Worm (Caenorhabditis elegans) whole organism, young adult: ENCODE data around the gene gex-5.

Experiments used
- F49E8.2 ChIP-seq: sonication (generic microtip); optimal IDR thresholded peaks from 3 replicates; lab custom pipeline; 2017; ENCODE audit warnings: missing genetic modification characterization, mild to moderate bottlenecking, missing compliant biosample characterization, antibody characterized with exemption, moderate library complexity; ENCODE audit not compliant: insufficient read depth
- Y56A3A.18 ChIP-seq: fragments of 200-800 bp; sonication (Bioruptor generic); IDR thresholded peaks from 2 replicates; pipeline ENCODE4 v1.3.6; 2022; ENCODE audit warnings: missing genetic modification reagents, missing genetic modification characterization, missing compliant biosample characterization
- aptf-3 ChIP-seq: fragments of 200-800 bp; sonication (Bioruptor generic); IDR thresholded peaks from 2 replicates; pipeline ENCODE4 v1.3.6; 2022; ENCODE audit warnings: missing genetic modification characterization, missing compliant biosample characterization
- bed-1 ChIP-seq: fragments of 200-800 bp; sonication (Bioruptor generic); IDR thresholded peaks from 2 replicates; pipeline ENCODE4 v1.3.6; 2022; ENCODE audit warnings: missing genetic modification reagents, missing genetic modification characterization, missing compliant biosample characterization
- ceh-100 ChIP-seq: fragments of 200-800 bp; sonication (Bioruptor generic); IDR thresholded peaks from 2 replicates; pipeline ENCODE4 v1.3.6; 2022; ENCODE audit warnings: missing genetic modification reagents, missing genetic modification characterization, missing compliant biosample characterization
- chd-7 ChIP-seq: sonication (generic microtip); optimal IDR thresholded peaks from 2 replicates; lab custom pipeline; 2016; ENCODE audit warnings: mild to moderate bottlenecking, missing genetic modification characterization, moderate library complexity, missing compliant biosample characterization
- him-1 ChIP-seq: sonication (generic microtip); optimal IDR thresholded peaks from 2 replicates; lab custom pipeline; 2016; ENCODE audit warnings: missing genotype, missing genetic modification reagents, missing genetic modification characterization, missing compliant biosample characterization
- hlh-26 ChIP-seq: fragments of 200-800 bp; sonication (Bioruptor generic); conservative IDR thresholded peaks from 2 replicates; pipeline ENCODE4 v1.3.6; 2022; ENCODE audit warnings: missing genetic modification reagents, missing genetic modification characterization, missing compliant biosample characterization
- let-607 ChIP-seq, 2 experiments: fragments of 200-800 bp in 1 of 2; sonication (Bioruptor generic) in 1 of 2; sonication (generic microtip) in 1 of 2; optimal IDR thresholded peaks; 2 replicates each; lab custom pipeline; 2016 to 2018; ENCODE audit warnings: mild to moderate bottlenecking in 2 of 2, missing compliant biosample characterization in 2 of 2, missing genetic modification characterization in 2 of 2, moderate library complexity in 2 of 2, missing genotype in 1 of 2
- madf-8 ChIP-seq: fragments of 200-800 bp; sonication (Bioruptor generic); conservative IDR thresholded peaks from 2 replicates; pipeline ENCODE4 v1.3.6; 2022; ENCODE audit warnings: missing genetic modification reagents, missing genetic modification characterization, missing compliant biosample characterization
- snpc-4 ChIP-seq, 5 experiments: fragments of 150-350 bp in 1 of 5; sonication (generic microtip) in 4 of 5; optimal IDR thresholded peaks; 2 replicates each; lab custom pipeline; 2014 to 2018; ENCODE audit warnings: missing genetic modification characterization in 5 of 5, missing biosample characterization in 3 of 5, antibody characterized with exemption in 2 of 5, mild to moderate bottlenecking in 2 of 5, missing compliant biosample characterization in 2 of 5, missing genotype in 2 of 5, moderate library complexity in 2 of 5, missing genetic modification reagents in 1 of 5

ce11 chrIII:4822140-4822539 lies 40.4 kb upstream of the gex-5 start, which contains the start of gene F26A1.8:
- TF ChIP-seq chd-7 (tag; lab: Kevin White, UChicago) (no peak), let-607 (tag; optimal IDR thresholded peaks at IDR 0.05; lab: Kevin White, UChicago) (no peak), snpc-4 (GFP tag; optimal IDR thresholded peaks at IDR 0.05; lab: Kevin White, UChicago) (no peak), snpc-4 (tag; optimal IDR thresholded peaks at IDR 0.05; lab: Kevin White, UChicago) (no peak), F49E8.2 (tag; lab: Kevin White, UChicago) (no peak), him-1 (tag; lab: Kevin White, UChicago) (no peak), bed-1 (GFP tag; lab: Robert Waterston, UW) (no peak), hlh-26 (GFP tag; lab: Robert Waterston, UW) (no peak), ceh-100 (GFP tag; lab: Robert Waterston, UW) (no peak), madf-8 (GFP tag; lab: Robert Waterston, UW) (no peak), Y56A3A.18 (no peak), aptf-3 (GFP tag; lab: Robert Waterston, UW) (no peak)
